Fruit fly (Drosophila melanogaster) whole organism, prepupa: ENCODE results near the gene CG4666.

Experiments
- Blimp-1 ChIP-seq: fragments of 200-800 bp; sonication (Bioruptor generic); optimal IDR thresholded peaks from 3 replicates; lab custom pipeline; 2017; ENCODE audit warnings: missing biosample characterization, missing genetic modification characterization, mild to moderate bottlenecking, moderate library complexity, missing genetic modification reagents
- CG10631 ChIP-seq: fragments of 200-800 bp; sonication (Bioruptor generic); optimal IDR thresholded peaks from 2 replicates; lab custom pipeline; 2016; ENCODE audit warnings: missing biosample characterization, missing genetic modification characterization
- CG11294 ChIP-seq: fragments of 200-800 bp; sonication (Bioruptor generic); IDR thresholded peaks from 2 replicates; pipeline ENCODE4 v1.3.6; 2022; ENCODE audit warnings: missing biosample characterization, missing genetic modification characterization
- CG11762 ChIP-seq: fragments of 200-800 bp; sonication (Bioruptor generic); optimal IDR thresholded peaks from 3 replicates; lab custom pipeline; 2016; ENCODE audit warnings: missing biosample characterization, missing genetic modification characterization; ENCODE audit not compliant: insufficient read depth
- CG11902 ChIP-seq: fragments of 200-800 bp; sonication (Bioruptor generic); optimal IDR thresholded peaks from 3 replicates; lab custom pipeline; 2016; ENCODE audit warnings: missing biosample characterization, missing genetic modification characterization
- CG15336 ChIP-seq: fragments of 200-800 bp; sonication (Bioruptor generic); IDR thresholded peaks from 2 replicates; pipeline ENCODE4 v1.3.6; 2022; ENCODE audit warnings: missing biosample characterization, missing genetic modification characterization
- CG1621 ChIP-seq: fragments of 200-800 bp; sonication (Bioruptor generic); optimal IDR thresholded peaks from 3 replicates; lab custom pipeline; 2018; ENCODE audit warnings: missing biosample characterization, mild to moderate bottlenecking, missing genetic modification characterization
- CG31627 ChIP-seq: fragments of 200-800 bp; sonication (Bioruptor generic); optimal IDR thresholded peaks from 3 replicates; lab custom pipeline; 2016; ENCODE audit warnings: missing biosample characterization, missing genetic modification characterization
- CG32006 ChIP-seq: fragments of 200-800 bp; sonication (Bioruptor generic); optimal IDR thresholded peaks from 3 replicates; lab custom pipeline; 2017; ENCODE audit warnings: missing biosample characterization, mild to moderate bottlenecking, missing genetic modification characterization
- CG6163 ChIP-seq: fragments of 200-800 bp; sonication (Bioruptor generic); IDR thresholded peaks from 3 replicates; pipeline ENCODE4 v1.3.6; 2022; ENCODE audit warnings: missing biosample characterization, missing genetic modification characterization
- CG6808 ChIP-seq: fragments of 200-800 bp; sonication (Bioruptor generic); optimal IDR thresholded peaks from 3 replicates; lab custom pipeline; 2017; ENCODE audit warnings: missing biosample characterization, missing genetic modification characterization, mild to moderate bottlenecking, moderate library complexity, missing genetic modification reagents
- CG7368 ChIP-seq: fragments of 200-800 bp; sonication (Bioruptor generic); optimal IDR thresholded peaks from 3 replicates; lab custom pipeline; 2016; ENCODE audit warnings: missing biosample characterization, missing genetic modification characterization
- CG8119 ChIP-seq: fragments of 200-800 bp; sonication (Bioruptor generic); IDR thresholded peaks from 3 replicates; pipeline ENCODE4 v1.3.6; 2022; ENCODE audit warnings: missing biosample characterization, missing genetic modification characterization
- CG8319 ChIP-seq: fragments of 200-800 bp; sonication (Bioruptor generic); optimal IDR thresholded peaks from 3 replicates; lab custom pipeline; 2016; ENCODE audit warnings: missing biosample characterization, missing genetic modification characterization
- CG9139 ChIP-seq: fragments of 200-800 bp; sonication (Bioruptor generic); optimal IDR thresholded peaks from 3 replicates; lab custom pipeline; 2017; ENCODE audit warnings: missing biosample characterization, mild to moderate bottlenecking, missing genetic modification characterization
- Eip78C ChIP-seq: fragments of 200-800 bp; sonication (Bioruptor generic); peaks from one replicate; lab custom pipeline; 2016; ENCODE audit warnings: missing biosample characterization, missing genetic modification characterization
- Eip93F ChIP-seq: fragments of 200-800 bp; sonication (Bioruptor generic); optimal IDR thresholded peaks from 2 replicates; lab custom pipeline; 2016; ENCODE audit warnings: missing biosample characterization, mild to moderate bottlenecking, missing genetic modification characterization
- Ets21C ChIP-seq: fragments of 200-800 bp; sonication (Bioruptor generic); optimal IDR thresholded peaks from 3 replicates; lab custom pipeline; 2016; ENCODE audit warnings: missing biosample characterization, missing genetic modification characterization
- Gug ChIP-seq: fragments of 200-800 bp; sonication (Bioruptor generic); IDR thresholded peaks from 2 replicates; pipeline ENCODE4 v1.3.6; 2022; ENCODE audit warnings: missing biosample characterization, missing genetic modification characterization
- Hr39 ChIP-seq: fragments of 200-800 bp; sonication (Bioruptor generic); optimal IDR thresholded peaks from 2 replicates; lab custom pipeline; 2016; ENCODE audit warnings: missing biosample characterization, missing genetic modification characterization
- Hr4 ChIP-seq: fragments of 200-800 bp; sonication (Bioruptor generic); optimal IDR thresholded peaks from 3 replicates; lab custom pipeline; 2016; ENCODE audit warnings: missing biosample characterization, missing genetic modification characterization
- Lpt ChIP-seq: fragments of 200-800 bp; sonication (Bioruptor generic); optimal IDR thresholded peaks from 3 replicates; lab custom pipeline; 2016; ENCODE audit warnings: missing biosample characterization, missing genetic modification characterization
- Met ChIP-seq: fragments of 200-800 bp; sonication (Bioruptor generic); optimal IDR thresholded peaks from 3 replicates; lab custom pipeline; 2016; ENCODE audit warnings: missing biosample characterization, missing genetic modification characterization
- Smox ChIP-seq: fragments of 200-800 bp; sonication (Bioruptor generic); optimal IDR thresholded peaks from 3 replicates; lab custom pipeline; 2016; ENCODE audit warnings: missing biosample characterization, missing genetic modification characterization
- Sox102F ChIP-seq: fragments of 200-800 bp; sonication (Bioruptor generic); optimal IDR thresholded peaks from 2 replicates; lab custom pipeline; 2016; ENCODE audit warnings: missing biosample characterization, mild to moderate bottlenecking, missing genetic modification characterization
- Sox14 ChIP-seq: fragments of 200-800 bp; sonication (Bioruptor generic); optimal IDR thresholded peaks from 3 replicates; lab custom pipeline; 2016; ENCODE audit warnings: missing biosample characterization, missing genetic modification characterization
- acj6 ChIP-seq: fragments of 200-800 bp; sonication (Bioruptor generic); optimal IDR thresholded peaks from 3 replicates; lab custom pipeline; 2016; ENCODE audit warnings: missing biosample characterization, missing genetic modification characterization
- cyc ChIP-seq: fragments of 200-800 bp; sonication (Bioruptor generic); optimal IDR thresholded peaks from 3 replicates; lab custom pipeline; 2016; ENCODE audit warnings: missing biosample characterization, missing genetic modification characterization
- dsx ChIP-seq: fragments of 200-800 bp; optimal IDR thresholded peaks from 3 replicates; lab custom pipeline; 2019; ENCODE audit warnings: missing biosample characterization, mild to moderate bottlenecking, missing genetic modification characterization, moderate library complexity; ENCODE audit not compliant: poor library complexity, severe bottlenecking
- eg ChIP-seq: fragments of 200-800 bp; sonication (Bioruptor generic); IDR thresholded peaks from 3 replicates; pipeline ENCODE4 v1.3.6; 2022; ENCODE audit warnings: missing biosample characterization, missing genetic modification characterization
- esn ChIP-seq: fragments of 200-800 bp; sonication (Bioruptor generic); optimal IDR thresholded peaks from 2 replicates; lab custom pipeline; 2016; ENCODE audit warnings: missing biosample characterization, mild to moderate bottlenecking, missing genetic modification characterization, moderate library complexity
- fd59A ChIP-seq: fragments of 200-800 bp; sonication (Bioruptor generic); optimal IDR thresholded peaks from 2 replicates; lab custom pipeline; 2017; ENCODE audit warnings: missing biosample characterization, mild to moderate bottlenecking, missing genetic modification characterization, missing genetic modification reagents
- fkh ChIP-seq: fragments of 200-800 bp; sonication (Bioruptor generic); optimal IDR thresholded peaks from 3 replicates; lab custom pipeline; 2017; ENCODE audit warnings: missing biosample characterization, mild to moderate bottlenecking, missing genetic modification characterization, moderate library complexity
- lz ChIP-seq: fragments of 200-800 bp; sonication (Bioruptor generic); optimal IDR thresholded peaks from 3 replicates; lab custom pipeline; 2016; ENCODE audit warnings: missing biosample characterization, missing genetic modification characterization
- net ChIP-seq: fragments of 200-800 bp; sonication (Bioruptor generic); optimal IDR thresholded peaks from 3 replicates; lab custom pipeline; 2016; ENCODE audit warnings: missing biosample characterization, missing genetic modification characterization
- pdm3 ChIP-seq: fragments of 200-800 bp; sonication (Bioruptor generic); optimal IDR thresholded peaks from 3 replicates; lab custom pipeline; 2016; ENCODE audit warnings: missing biosample characterization, missing genetic modification characterization
- spab ChIP-seq: fragments of 200-800 bp; sonication (Bioruptor generic); optimal IDR thresholded peaks from 2 replicates; lab custom pipeline; 2017; ENCODE audit warnings: missing biosample characterization, mild to moderate bottlenecking, missing genetic modification characterization, missing genetic modification reagents
- ss ChIP-seq, 2 experiments: fragments of 200-800 bp; sonication (Bioruptor generic); optimal IDR thresholded peaks; 2 replicates in 1 of 2; 3 replicates in 1 of 2; lab custom pipeline; 2017 to 2018; ENCODE audit warnings: mild to moderate bottlenecking in 2 of 2, missing biosample characterization in 2 of 2, missing genetic modification characterization in 2 of 2, moderate library complexity in 1 of 2
- svp ChIP-seq: fragments of 200-800 bp; sonication (Bioruptor generic); peaks from one replicate; lab custom pipeline; 2016; ENCODE audit warnings: missing biosample characterization, missing genetic modification characterization
- topi ChIP-seq: fragments of 200-800 bp; sonication (Bioruptor generic); optimal IDR thresholded peaks from 3 replicates; lab custom pipeline; 2016; ENCODE audit warnings: missing biosample characterization, missing genetic modification characterization
- vri ChIP-seq: fragments of 200-800 bp; sonication (Bioruptor generic); optimal IDR thresholded peaks from 3 replicates; lab custom pipeline; 2016; ENCODE audit warnings: missing biosample characterization, mild to moderate bottlenecking, missing genetic modification characterization

The CG4666 gene

DNA sequence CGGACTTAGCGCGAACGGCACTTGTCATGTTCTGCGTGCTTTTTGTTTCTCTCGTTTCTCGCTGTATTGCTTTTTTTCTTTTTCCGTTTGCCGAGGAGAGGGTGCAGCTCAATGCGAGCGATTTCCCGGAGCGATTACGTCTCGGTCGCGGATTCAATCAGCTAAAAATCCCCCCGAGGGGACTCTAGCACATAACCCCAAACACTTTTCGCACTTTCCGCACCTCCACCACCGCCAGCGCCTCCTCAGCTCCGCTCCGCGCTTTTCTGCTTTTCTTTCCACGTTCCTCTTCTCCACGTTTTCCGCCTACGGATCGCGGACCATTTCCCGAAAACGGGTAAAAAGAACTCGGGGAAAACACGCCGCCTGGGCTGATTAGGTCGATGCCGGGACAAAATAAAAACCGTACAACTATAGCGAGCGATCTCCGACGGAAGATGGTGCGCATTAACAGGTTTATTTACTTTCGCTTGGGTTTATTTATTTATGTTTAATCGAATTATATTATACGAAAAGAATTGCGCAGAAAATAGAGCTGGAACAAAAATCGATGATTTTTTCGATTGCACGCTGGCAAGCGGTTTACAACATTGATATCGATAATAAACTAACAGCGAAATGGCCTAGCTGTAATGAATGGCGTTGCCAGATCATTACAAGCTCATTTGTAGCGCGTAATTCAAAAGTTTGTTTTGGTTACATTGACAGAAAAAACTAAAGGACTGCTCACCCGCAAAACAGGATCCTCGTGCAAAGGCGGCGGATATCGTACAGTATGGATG, 12.3 kb upstream of the CG4666 start, which contains the start of gene raptor:
Gene raptor, minus strand, starts transcription at position 523 of the 782 bp plus-strand sequence.
- no peak for TF ChIP-seq Eip93F (GFP tag; lab: Kevin White, UChicago)
- TF ChIP-seq ss (GFP tag; optimal IDR thresholded peaks at IDR 0.05; lab: Kevin White, UChicago), result peak in 1 of 2 experiments; percentile 10
- 0 out of 3 replicates have a peak, but pooled peaks have one; percentile 38 for TF ChIP-seq eg
- TF ChIP-seq CG15336 (GFP tag; lab: Robert Waterston, UW), result 0 out of 2 replicates have a peak, but pooled peaks have one; percentile 25
- no peak for TF ChIP-seq Blimp-1 (GFP tag; lab: Kevin White, UChicago)
- no peak for TF ChIP-seq esn (GFP tag; lab: Kevin White, UChicago)
- no peak for TF ChIP-seq Gug (GFP tag; lab: Robert Waterston, UW)
- no peak for TF ChIP-seq CG7368
- TF ChIP-seq net (GFP tag; lab: Kevin White, UChicago), result no peak
- no peak for TF ChIP-seq Lpt
- no peak for TF ChIP-seq acj6 (GFP tag; lab: Kevin White, UChicago)
- no peak for TF ChIP-seq Met
- peak; percentile 58; the same call in 1 of the 3 replicates for TF ChIP-seq CG6163 (GFP tag; lab: Robert Waterston, UW)
- TF ChIP-seq CG8319 (GFP tag; lab: Kevin White, UChicago), result no peak
- TF ChIP-seq CG11902 (GFP tag; lab: Kevin White, UChicago), result no peak
- no peak for TF ChIP-seq Hr4
- TF ChIP-seq Ets21C (GFP tag; lab: Kevin White, UChicago), result no peak
- no peak for TF ChIP-seq fd59A
- no peak for TF ChIP-seq spab
- TF ChIP-seq cyc, result no peak
- no peak for TF ChIP-seq CG10631
- peak; percentile 47 for TF ChIP-seq Eip78C (GFP tag; lab: Kevin White, UChicago)
- no peak for TF ChIP-seq CG9139 (GFP tag; lab: Kevin White, UChicago)
- peak; percentile 63 for TF ChIP-seq svp
- TF ChIP-seq vri (GFP tag; lab: Kevin White, UChicago), result no peak
- TF ChIP-seq CG1621 (tag; lab: Kevin White, UChicago), result peak; percentile 33
- no peak for TF ChIP-seq Hr39
- TF ChIP-seq pdm3 (GFP tag; lab: Kevin White, UChicago), result no peak
- no peak for TF ChIP-seq fkh (GFP tag; lab: Kevin White, UChicago)
- peak; percentile 5 for TF ChIP-seq CG32006
- TF ChIP-seq Sox14, result no peak
- TF ChIP-seq lz (GFP tag; lab: Kevin White, UChicago), result no peak
- no peak for TF ChIP-seq CG31627
- TF ChIP-seq dsx (GFP tag; lab: Kevin White, UChicago), result no peak
- TF ChIP-seq CG11294, result no peak
- TF ChIP-seq CG8119 (GFP tag; lab: Robert Waterston, UW), result no peak; the same call in 2 of the 3 replicates
- TF ChIP-seq CG11762 (GFP tag; lab: Kevin White, UChicago), result no peak
- no peak for TF ChIP-seq topi (GFP tag; lab: Kevin White, UChicago)
- no peak for TF ChIP-seq CG6808
- TF ChIP-seq Sox102F (GFP tag; lab: Kevin White, UChicago), result no peak

- TF ChIP-seq Ets21C (GFP tag; lab: Kevin White, UChicago) (no peak), eg (0 out of 3 replicates have a peak, but pooled peaks have one; percentile 36), dsx (GFP tag; lab: Kevin White, UChicago) (no peak), lz (GFP tag; lab: Kevin White, UChicago) (no peak), Smox (GFP tag; lab: Kevin White, UChicago) (no peak)
Observed at dm6 chrX:6081296-6081695, 3.7 kb upstream of the CG4666 start, which contains the start of gene CG4660. CG4660 (minus strand) TSS chrX:6081372.
